Worm (Caenorhabditis elegans): Measurements from ENCODE around the gene B0001.7.
"Not testable (repeated sequence)": the region's sequence is repeated elsewhere in the genome, so short reads cannot be mapped to it uniquely, and the experiment has no call there.

The B0001.7 gene

ce11 chrIV:12154195-12154677, at the start of gene B0001.7:
Gene B0001.7 (minus strand): TSS chrIV:12154245.
- no peak for TF ChIP-seq unc-62 (GFP tag; optimal IDR thresholded peaks at IDR 0.05)

DNA sequence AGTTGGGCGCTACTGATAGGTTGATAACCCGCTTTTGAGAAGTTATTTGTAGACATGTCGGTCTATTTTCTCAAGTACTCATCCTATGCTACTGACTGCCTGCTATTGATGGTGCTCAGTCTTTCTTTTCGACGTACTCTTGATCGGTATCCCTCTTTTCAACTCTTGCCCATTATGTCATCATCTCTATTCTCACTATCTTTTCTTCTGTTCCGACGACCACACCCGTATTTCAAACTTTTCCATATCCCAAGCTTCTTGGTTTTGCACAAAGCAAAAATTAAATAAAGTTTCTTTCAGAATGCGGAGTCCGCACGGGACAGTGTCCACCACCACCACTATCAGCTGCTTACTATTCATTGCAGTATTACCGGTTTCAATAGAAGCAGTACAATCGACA, 48.9 kb upstream of the B0001.7 start, which contains the start of gene F35G2.1:
F35G2.1 (plus strand) TSS at position 301 of the 400 bp plus-strand sequence.
- no peak for TF ChIP-seq unc-62 (GFP tag; optimal IDR thresholded peaks at IDR 0.05)

DNA sequence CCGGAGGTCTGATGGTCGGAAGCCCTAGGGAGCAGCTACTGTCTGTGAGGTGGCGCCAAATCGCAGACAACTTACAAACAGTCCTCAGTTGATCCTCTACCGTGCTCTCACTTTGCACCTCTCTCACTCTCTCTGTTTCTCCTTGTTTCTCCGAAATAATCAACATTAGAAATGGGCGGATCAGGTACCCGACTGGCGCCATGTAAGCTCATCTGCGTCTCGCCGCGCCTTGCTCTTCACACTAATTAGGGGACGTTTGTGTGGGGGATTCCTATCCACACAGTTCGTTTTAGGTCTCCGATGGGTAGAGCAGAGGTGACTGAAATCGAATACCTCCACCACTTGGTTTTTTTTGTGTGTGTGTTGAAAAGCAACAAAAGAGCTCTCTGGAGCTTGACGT, 48.0 kb upstream of the B0001.7 start:
- no peak for TF ChIP-seq unc-62 (GFP tag; optimal IDR thresholded peaks at IDR 0.05)

- TF ChIP-seq unc-62 (GFP tag; optimal IDR thresholded peaks at IDR 0.05) = no peak
Observed at ce11 chrIV:12200812-12201211, 46.8 kb upstream of the B0001.7 start.

DNA sequence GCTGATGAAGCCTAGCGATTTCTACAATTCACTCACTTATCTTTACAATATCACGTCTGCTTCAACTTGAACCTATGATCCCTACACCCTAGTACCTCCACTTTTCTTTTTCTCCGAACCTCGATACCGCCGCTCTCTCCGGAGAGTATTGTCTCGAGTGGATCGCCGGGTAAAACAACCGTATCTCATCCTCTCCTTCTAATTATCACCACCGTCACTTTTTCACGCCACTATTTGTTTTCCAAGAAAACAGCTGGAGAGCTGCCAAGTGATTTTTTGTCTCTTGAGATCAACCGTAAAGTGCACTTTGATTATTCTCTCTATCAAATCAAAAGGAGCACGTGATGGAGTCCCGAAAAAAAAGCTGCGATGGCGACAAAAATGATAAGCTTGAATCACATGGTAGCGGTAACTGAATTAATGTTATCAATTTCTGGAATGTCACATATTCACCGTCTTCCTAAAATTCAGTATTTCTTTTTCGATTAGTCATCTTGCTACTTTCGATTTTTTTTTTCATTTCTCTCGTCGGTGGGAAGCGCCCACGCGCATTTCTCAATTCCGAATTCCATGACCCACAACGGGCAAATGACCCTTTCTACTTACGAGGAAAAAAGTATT, 45.6 kb upstream of the B0001.7 start:
- no peak for TF ChIP-seq unc-62 (GFP tag; optimal IDR thresholded peaks at IDR 0.05)

DNA sequence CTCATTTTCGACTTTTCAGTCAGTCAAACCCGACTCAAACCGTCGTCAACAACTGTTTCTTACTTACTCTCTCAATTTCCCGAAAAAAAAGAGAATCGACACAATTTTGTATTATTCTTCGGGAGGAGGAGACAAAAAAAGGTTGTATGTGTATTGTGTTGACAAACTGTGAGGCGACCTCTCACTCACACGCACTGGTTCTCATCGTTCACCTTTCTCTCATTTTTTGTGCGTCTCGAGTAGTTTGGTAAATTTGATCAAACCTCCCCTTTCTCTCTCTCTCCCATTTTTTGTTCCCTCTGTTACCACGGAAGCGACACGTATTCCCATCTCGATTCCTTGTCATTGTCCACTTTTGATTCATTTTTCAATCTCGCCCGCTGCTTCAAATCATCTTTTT, 44.8 kb upstream of the B0001.7 start:
- TF ChIP-seq unc-62 (GFP tag; optimal IDR thresholded peaks at IDR 0.05) = no peak

ce11 chrIV:12197679-12198078, 43.6 kb upstream of the B0001.7 start:
- no peak for TF ChIP-seq unc-62 (GFP tag; optimal IDR thresholded peaks at IDR 0.05)

ce11 chrIV:12196608-12197007, 42.6 kb upstream of the B0001.7 start:
- TF ChIP-seq unc-62 (GFP tag; optimal IDR thresholded peaks at IDR 0.05) = no peak

DNA sequence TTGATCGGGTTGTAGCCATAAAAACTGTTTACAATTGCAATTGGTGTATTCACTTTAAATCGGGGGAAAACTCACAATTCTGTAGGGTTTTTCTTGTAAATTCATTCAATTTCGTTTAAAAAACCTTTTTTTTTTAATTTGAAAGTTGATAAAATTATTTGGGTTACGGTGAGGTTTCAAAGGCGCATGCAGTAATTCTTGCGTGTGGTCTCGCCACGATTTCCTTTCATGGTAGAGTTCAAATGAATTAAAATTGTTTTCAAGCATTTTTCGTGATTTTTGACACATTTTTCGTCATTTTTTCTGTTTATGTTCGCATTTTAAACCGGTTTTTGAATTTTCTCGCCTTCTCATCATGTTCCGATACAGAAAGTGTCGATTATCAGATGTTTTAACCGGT, 40.6 kb upstream of the B0001.7 start:
- no peak for TF ChIP-seq unc-62 (GFP tag; optimal IDR thresholded peaks at IDR 0.05)

- no peak for TF ChIP-seq unc-62 (GFP tag; optimal IDR thresholded peaks at IDR 0.05)
Observed at ce11 chrIV:12193338-12193737, 39.3 kb upstream of the B0001.7 start.

DNA sequence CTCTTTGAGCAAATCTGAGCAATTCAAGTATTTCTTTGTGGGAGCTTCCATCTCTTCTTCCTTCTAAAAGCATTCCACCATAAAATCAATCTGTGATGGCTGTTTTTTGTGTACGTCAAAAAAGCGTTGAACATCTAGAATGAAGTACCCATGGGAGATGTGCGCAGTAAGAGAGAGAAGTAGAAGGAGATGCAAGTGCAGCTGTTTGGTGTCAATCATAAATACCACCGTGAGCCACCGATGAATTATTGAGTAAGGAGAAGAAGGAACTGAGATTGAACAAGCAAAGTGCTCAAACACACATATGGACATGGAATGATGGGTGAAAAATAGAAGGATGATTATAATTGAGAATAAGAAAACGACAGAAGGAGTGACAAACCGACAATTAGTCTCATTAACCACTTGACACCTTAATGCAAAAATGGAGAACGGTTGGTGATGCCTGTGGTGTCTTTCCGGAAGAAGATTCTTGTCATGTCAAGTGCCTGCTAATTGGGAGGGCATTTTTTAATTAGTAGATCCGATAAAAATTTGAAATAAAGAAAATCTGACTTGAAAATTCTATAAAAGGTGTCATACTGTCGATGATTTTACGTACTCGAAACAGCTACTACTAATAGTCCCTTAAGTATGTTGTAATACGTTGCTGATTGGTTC, 38.2 kb upstream of the B0001.7 start:
- no peak for TF ChIP-seq unc-62 (GFP tag; optimal IDR thresholded peaks at IDR 0.05)

DNA sequence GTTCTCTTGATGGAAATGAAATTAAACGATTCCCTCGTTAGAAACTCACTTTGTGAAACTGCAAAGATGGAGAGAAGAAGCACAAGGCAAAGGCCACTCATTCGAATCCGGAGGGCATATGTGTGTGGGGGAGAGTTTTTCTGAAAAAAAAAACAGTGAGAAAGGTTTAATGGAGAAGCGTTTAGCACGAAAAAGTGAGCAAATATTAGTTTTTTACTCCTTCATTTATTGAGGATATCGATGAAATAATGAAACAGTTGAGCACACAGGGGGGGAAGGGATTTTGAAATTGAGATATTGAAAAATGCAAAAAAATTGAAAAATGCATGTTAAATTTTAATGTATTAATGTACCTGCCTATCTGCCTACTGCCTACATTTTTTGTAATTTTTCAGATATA, 24.2 kb upstream of the B0001.7 start, which contains the start of gene nlr-1:
nlr-1 (minus strand) TSS at position 101 of the 400 bp plus-strand sequence.
- TF ChIP-seq unc-62 (GFP tag; optimal IDR thresholded peaks at IDR 0.05) = not testable (repeated sequence)

ce11 chrIV:12167944-12168343, 13.9 kb upstream of the B0001.7 start, which contains the start of gene F20B10.3:
Gene F20B10.3 (plus strand): TSS chrIV:12168244.
- no peak for TF ChIP-seq unc-62 (GFP tag; optimal IDR thresholded peaks at IDR 0.05)

ce11 chrIV:12165432-12166078, 11.5 kb upstream of the B0001.7 start:
- TF ChIP-seq unc-62 (GFP tag; optimal IDR thresholded peaks at IDR 0.05) = no peak

ce11 chrIV:12162732-12163131, 8.7 kb upstream of the B0001.7 start:
- TF ChIP-seq unc-62 (GFP tag; optimal IDR thresholded peaks at IDR 0.05) = no peak

DNA sequence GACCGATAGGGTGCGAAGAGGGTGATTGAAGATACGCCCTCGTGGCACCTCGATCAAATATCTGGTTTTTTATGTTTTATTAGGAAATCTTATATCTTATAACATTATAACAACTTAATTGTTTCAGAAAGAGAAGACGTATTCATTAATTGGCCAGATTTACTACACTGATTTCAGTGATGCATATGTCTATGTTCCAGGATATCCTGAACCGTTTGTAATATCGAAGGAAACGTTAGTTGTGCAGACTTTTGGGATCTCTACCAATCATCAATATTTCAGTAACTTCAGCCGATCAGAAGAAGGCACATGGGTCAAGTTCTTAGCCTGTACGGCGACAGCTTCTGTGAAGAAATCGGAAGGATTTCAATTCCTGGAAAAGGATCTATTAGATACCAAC, 6.4 kb upstream of the B0001.7 start:
- TF ChIP-seq unc-62 (GFP tag; optimal IDR thresholded peaks at IDR 0.05) = no peak

- TF ChIP-seq unc-62 (GFP tag; optimal IDR thresholded peaks at IDR 0.05) = no peak
Observed at ce11 chrIV:12157915-12158314, 3.9 kb upstream of the B0001.7 start.
